Worm (Caenorhabditis elegans): Measurements from ENCODE around the gene sphr-1.

- TF ChIP-seq lsy-2 (tag; optimal IDR thresholded peaks at IDR 0.05): no peak
- no peak for TF ChIP-seq ztf-11 (tag; optimal IDR thresholded peaks at IDR 0.05)
- no peak for TF ChIP-seq ceh-83 (GFP tag; optimal IDR thresholded peaks at IDR 0.05)
- no peak for TF ChIP-seq nhr-2 (tag; optimal IDR thresholded peaks at IDR 0.05)
- TF ChIP-seq snpc-4 (tag; optimal IDR thresholded peaks at IDR 0.05): no peak
These were observed 34.3 kb downstream of the sphr-1 start, which contains the start of gene F07C3.2 for ce11 chrV:9225675-9226144.

Data from whole organism, mixed stage, embryonic.